Fruit fly (Drosophila melanogaster) Kc167 (cell line): ENCODE data around the gene CG5835.

Experiments
- Myc ChIP-seq: fragments of >200 bp; optimal IDR thresholded peaks from 2 replicates; lab custom pipeline; 2017; ENCODE audit warnings: missing external identifiers
- Sin3A ChIP-seq: fragments of >200 bp; optimal IDR thresholded peaks from 2 replicates; lab custom pipeline; 2018; ENCODE audit warnings: missing external identifiers
- h ChIP-seq: fragments of >200 bp; optimal IDR thresholded peaks from 3 replicates; lab custom pipeline; 2018; ENCODE audit warnings: missing external identifiers
- insv ChIP-seq: fragments of >200 bp; optimal IDR thresholded peaks from 3 replicates; lab custom pipeline; 2018; ENCODE audit warnings: missing external identifiers
- psq ChIP-seq: fragments of >200 bp; optimal IDR thresholded peaks from 2 replicates; lab custom pipeline; 2017; ENCODE audit warnings: missing external identifiers
- ttk ChIP-seq: sonication (Bioruptor generic); optimal IDR thresholded peaks from 2 replicates; lab custom pipeline; 2017; ENCODE audit warnings: missing external identifiers

dm6 chr3R:19181214-19181613 lies 27.7 kb upstream of the CG5835 start:
- no peak for TF ChIP-seq h (lab: Kevin White, UChicago)
- no peak for TF ChIP-seq psq (lab: Kevin White, UChicago)
- TF ChIP-seq Sin3A (lab: Kevin White, UChicago) = no peak
- no peak for TF ChIP-seq ttk (lab: Kevin White, UChicago)
- TF ChIP-seq Myc (lab: Kevin White, UChicago) = no peak
- TF ChIP-seq insv (lab: Kevin White, UChicago) = no peak
